Worm (Caenorhabditis elegans) whole organism, midembryonic: Measurements from ENCODE around the gene pph-2.

Experiments
- T22C8.4 ChIP-seq: fragments of 200-800 bp; sonication (Bioruptor generic); IDR thresholded peaks from 2 replicates; pipeline ENCODE4 v1.3.6; 2022; ENCODE audit warnings: missing genetic modification characterization, missing compliant biosample characterization
- cog-1 ChIP-seq: sonication (generic microtip); optimal IDR thresholded peaks from 2 replicates; lab custom pipeline; 2016; ENCODE audit warnings: missing genetic modification characterization, missing compliant biosample characterization
- flt-1 ChIP-seq: fragments of 200-800 bp; sonication (Bioruptor generic); IDR thresholded peaks from 2 replicates; pipeline ENCODE4 v1.3.6; 2022; ENCODE audit warnings: missing genetic modification characterization, missing compliant biosample characterization
- klf-2 ChIP-seq: fragments of 200-800 bp; sonication (Bioruptor generic); conservative IDR thresholded peaks from 2 replicates; pipeline ENCODE4 v1.3.6; 2022; ENCODE audit warnings: missing genetic modification reagents, missing genetic modification characterization, missing compliant biosample characterization
- med-1 ChIP-seq: sonication (generic microtip); optimal IDR thresholded peaks from 2 replicates; lab custom pipeline; 2017; ENCODE audit warnings: missing genetic modification characterization, mild to moderate bottlenecking, missing compliant biosample characterization, antibody characterized with exemption, missing genetic modification reagents; ENCODE audit not compliant: insufficient read depth
- ref-1 ChIP-seq: fragments of 200-800 bp; sonication (Bioruptor generic); conservative IDR thresholded peaks from 2 replicates; pipeline ENCODE4 v1.3.6; 2022; ENCODE audit warnings: missing genetic modification reagents, missing genetic modification characterization, missing compliant biosample characterization
- tab-1 ChIP-seq: fragments of 200-800 bp; sonication (Bioruptor generic); IDR thresholded peaks from 2 replicates; pipeline ENCODE4 v1.3.6; 2022; ENCODE audit warnings: missing genetic modification characterization, missing compliant biosample characterization
- ztf-23 ChIP-seq: fragments of 200-800 bp; sonication (Bioruptor generic); IDR thresholded peaks from 2 replicates; pipeline ENCODE4 v1.3.6; 2022; ENCODE audit warnings: missing genetic modification reagents, missing genetic modification characterization, missing compliant biosample characterization
- ztf-29 ChIP-seq: fragments of 200-800 bp; sonication (Bioruptor generic); IDR thresholded peaks from 2 replicates; pipeline ENCODE4 v1.3.6; 2022; ENCODE audit warnings: missing genetic modification reagents, missing genetic modification characterization, missing compliant biosample characterization

pph-2 gene

ce11 chrIV:11914837-11915737, 37.5 kb upstream of the pph-2 start, which contains the start of gene fat-6:
Gene fat-6 (minus strand): TSS chrIV:11915687.
- no peak for TF ChIP-seq med-1 (GFP tag; lab: Kevin White, UChicago)
- no peak for TF ChIP-seq tab-1 (GFP tag; lab: Robert Waterston, UW)
- no peak for TF ChIP-seq ztf-29 (GFP tag; lab: Robert Waterston, UW)
- TF ChIP-seq ztf-23 (GFP tag; lab: Robert Waterston, UW) = no peak
- no peak for TF ChIP-seq T22C8.4 (GFP tag; lab: Robert Waterston, UW)
- no peak for TF ChIP-seq cog-1 (tag; lab: Kevin White, UChicago)
- TF ChIP-seq ref-1 (GFP tag; lab: Robert Waterston, UW) = no peak
- TF ChIP-seq klf-2 (GFP tag; lab: Robert Waterston, UW) = no peak
- no peak for TF ChIP-seq flt-1

ce11 chrIV:11914260-11914836, 36.8 kb upstream of the pph-2 start:
- TF ChIP-seq T22C8.4 (GFP tag; lab: Robert Waterston, UW) (no peak), ztf-29 (GFP tag; lab: Robert Waterston, UW) (no peak)

ce11 chrIV:11913295-11913940, 35.8 kb upstream of the pph-2 start:
- TF ChIP-seq ztf-23 (GFP tag; lab: Robert Waterston, UW) (no peak), med-1 (GFP tag; lab: Kevin White, UChicago) (no peak), ref-1 (GFP tag; lab: Robert Waterston, UW) (no peak), tab-1 (GFP tag; lab: Robert Waterston, UW) (no peak), klf-2 (GFP tag; lab: Robert Waterston, UW) (no peak)

- TF ChIP-seq tab-1 (GFP tag; lab: Robert Waterston, UW) (no peak), ztf-23 (GFP tag; lab: Robert Waterston, UW) (no peak), klf-2 (GFP tag; lab: Robert Waterston, UW) (no peak), ref-1 (GFP tag; lab: Robert Waterston, UW) (no peak), ztf-29 (GFP tag; lab: Robert Waterston, UW) (no peak), cog-1 (tag; lab: Kevin White, UChicago) (no peak), med-1 (GFP tag; lab: Kevin White, UChicago) (no peak), T22C8.4 (GFP tag; lab: Robert Waterston, UW) (no peak), flt-1 (no peak)
Observed at ce11 chrIV:11911723-11912122, 34.1 kb upstream of the pph-2 start, which contains the start of gene VZK822L.2. Gene VZK822L.2 (plus strand): TSS chrIV:11912023.

ce11 chrIV:11908733-11909132, 31.2 kb upstream of the pph-2 start:
- TF ChIP-seq ref-1 (GFP tag; lab: Robert Waterston, UW) = no peak
- no peak for TF ChIP-seq klf-2 (GFP tag; lab: Robert Waterston, UW)
- TF ChIP-seq ztf-23 (GFP tag; lab: Robert Waterston, UW) = no peak
- no peak for TF ChIP-seq med-1 (GFP tag; lab: Kevin White, UChicago)
- TF ChIP-seq flt-1 = no peak
- TF ChIP-seq T22C8.4 (GFP tag; lab: Robert Waterston, UW) = no peak
- no peak for TF ChIP-seq tab-1 (GFP tag; lab: Robert Waterston, UW)
- no peak for TF ChIP-seq ztf-29 (GFP tag; lab: Robert Waterston, UW)
- TF ChIP-seq cog-1 (tag; lab: Kevin White, UChicago) = no peak

ce11 chrIV:11903676-11904075, 26.1 kb upstream of the pph-2 start:
- TF ChIP-seq klf-2 (GFP tag; lab: Robert Waterston, UW) (no peak), flt-1 (no peak), T22C8.4 (GFP tag; lab: Robert Waterston, UW) (no peak), tab-1 (GFP tag; lab: Robert Waterston, UW) (no peak), cog-1 (tag; lab: Kevin White, UChicago) (no peak), med-1 (GFP tag; lab: Kevin White, UChicago) (no peak), ref-1 (GFP tag; lab: Robert Waterston, UW) (no peak), ztf-23 (GFP tag; lab: Robert Waterston, UW) (no peak), ztf-29 (GFP tag; lab: Robert Waterston, UW) (no peak)

ce11 chrIV:11902832-11903231, 25.3 kb upstream of the pph-2 start:
- TF ChIP-seq tab-1 (GFP tag; lab: Robert Waterston, UW) = no peak
- no peak for TF ChIP-seq klf-2 (GFP tag; lab: Robert Waterston, UW)
- TF ChIP-seq flt-1 = no peak
- TF ChIP-seq ztf-23 (GFP tag; lab: Robert Waterston, UW) = no peak
- TF ChIP-seq ref-1 (GFP tag; lab: Robert Waterston, UW) = no peak
- no peak for TF ChIP-seq ztf-29 (GFP tag; lab: Robert Waterston, UW)
- TF ChIP-seq cog-1 (tag; lab: Kevin White, UChicago) = no peak
- TF ChIP-seq T22C8.4 (GFP tag; lab: Robert Waterston, UW) = no peak

- no peak for TF ChIP-seq tab-1 (GFP tag; lab: Robert Waterston, UW)
- TF ChIP-seq T22C8.4 (GFP tag; lab: Robert Waterston, UW) = no peak
- TF ChIP-seq ztf-23 (GFP tag; lab: Robert Waterston, UW) = no peak
- no peak for TF ChIP-seq med-1 (GFP tag; lab: Kevin White, UChicago)
- TF ChIP-seq ztf-29 (GFP tag; lab: Robert Waterston, UW) = no peak
- no peak for TF ChIP-seq ref-1 (GFP tag; lab: Robert Waterston, UW)
- no peak for TF ChIP-seq flt-1
- no peak for TF ChIP-seq klf-2 (GFP tag; lab: Robert Waterston, UW)
- no peak for TF ChIP-seq cog-1 (tag; lab: Kevin White, UChicago)
Observed at ce11 chrIV:11901215-11901614, 23.6 kb upstream of the pph-2 start.
